Fruit fly (Drosophila melanogaster) whole organism, embryonic: Measurements from ENCODE around the gene Dsor1.

Source experiments
- ATbp ChIP-seq: fragments of 200-800 bp; sonication (Bioruptor generic); optimal IDR thresholded peaks from 2 replicates; lab custom pipeline; 2017; ENCODE audit warnings: missing biosample characterization, mild to moderate bottlenecking, missing genetic modification characterization, missing genetic modification reagents
- Aef1 ChIP-seq: fragments of 200-800 bp; sonication (Bioruptor generic); IDR thresholded peaks from 3 replicates; pipeline ENCODE4 v1.3.6; 2022; ENCODE audit warnings: missing biosample characterization, missing genetic modification characterization
- Asciz ChIP-seq: fragments of 200-800 bp; sonication (Bioruptor generic); optimal IDR thresholded peaks from 2 replicates; lab custom pipeline; 2017; ENCODE audit warnings: missing biosample characterization, mild to moderate bottlenecking, missing genetic modification characterization, missing genetic modification reagents
- CG10321 ChIP-seq: fragments of 200-800 bp; sonication (Bioruptor generic); IDR thresholded peaks from 2 replicates; pipeline ENCODE4 v1.3.6; 2022; ENCODE audit warnings: missing biosample characterization, missing genetic modification characterization
- CG10431 ChIP-seq: fragments of 200-800 bp; sonication (Bioruptor generic); optimal IDR thresholded peaks from 3 replicates; lab custom pipeline; 2018; ENCODE audit warnings: missing biosample characterization, mild to moderate bottlenecking, missing genetic modification characterization
- CG13287 ChIP-seq: fragments of 200-800 bp; sonication (Bioruptor generic); IDR thresholded peaks from 2 replicates; pipeline ENCODE4 v1.3.6; 2022; ENCODE audit warnings: missing biosample characterization, missing genetic modification characterization; ENCODE audit not compliant: partially characterized antibody
- CG16813 ChIP-seq: fragments of 200-800 bp; sonication (Bioruptor generic); IDR thresholded peaks from 3 replicates; pipeline ENCODE4 v1.3.6; 2022; ENCODE audit warnings: missing biosample characterization, missing genetic modification characterization; ENCODE audit not compliant: partially characterized antibody
- CG16863 ChIP-seq: fragments of 200-800 bp; sonication (Bioruptor generic); optimal IDR thresholded peaks from 3 replicates; lab custom pipeline; 2016; ENCODE audit warnings: missing biosample characterization, missing genetic modification characterization
- CG17385 ChIP-seq: fragments of 200-800 bp; sonication (Bioruptor generic); optimal IDR thresholded peaks from 3 replicates; lab custom pipeline; 2018; ENCODE audit warnings: missing biosample characterization, mild to moderate bottlenecking, missing genetic modification characterization
- CG1832 ChIP-seq: fragments of 200-800 bp; sonication (Bioruptor generic); optimal IDR thresholded peaks from 2 replicates; lab custom pipeline; 2017; ENCODE audit warnings: missing biosample characterization, mild to moderate bottlenecking, missing genetic modification characterization, inconsistent platforms
- CG2129 ChIP-seq: fragments of 200-800 bp; sonication (Bioruptor generic); IDR thresholded peaks from 2 replicates; pipeline ENCODE4 v1.3.6; 2022; ENCODE audit warnings: missing biosample characterization, missing genetic modification characterization; ENCODE audit not compliant: partially characterized antibody
- CG2712 ChIP-seq: fragments of 200-800 bp; optimal IDR thresholded peaks from 3 replicates; lab custom pipeline; 2019; ENCODE audit warnings: missing biosample characterization, mild to moderate bottlenecking, missing genetic modification characterization, moderate library complexity
- CG2875 ChIP-seq: fragments of 200-800 bp; sonication (Bioruptor generic); optimal IDR thresholded peaks from 2 replicates; lab custom pipeline; 2017; ENCODE audit warnings: missing biosample characterization, mild to moderate bottlenecking, missing genetic modification characterization, missing genetic modification reagents
- CG30020 ChIP-seq: fragments of 200-800 bp; optimal IDR thresholded peaks from 2 replicates; lab custom pipeline; 2019; ENCODE audit warnings: missing biosample characterization, mild to moderate bottlenecking, missing genetic modification characterization, moderate library complexity
- CG31365 ChIP-seq: fragments of 200-800 bp; sonication (Bioruptor generic); optimal IDR thresholded peaks from 2 replicates; lab custom pipeline; 2018; ENCODE audit warnings: missing biosample characterization, mild to moderate bottlenecking, missing genetic modification characterization
- CG6272 ChIP-seq: fragments of 200-800 bp; sonication (Bioruptor generic); IDR thresholded peaks from 2 replicates; pipeline ENCODE4 v1.3.6; 2022; ENCODE audit warnings: missing biosample characterization, missing genetic modification characterization
- CG8359 ChIP-seq: fragments of 200-800 bp; sonication (Bioruptor generic); optimal IDR thresholded peaks from 2 replicates; lab custom pipeline; 2017; ENCODE audit warnings: missing biosample characterization, mild to moderate bottlenecking, missing genetic modification characterization, borderline replicate concordance
- CG8765 ChIP-seq: fragments of 200-800 bp; sonication (Bioruptor generic); IDR thresholded peaks from 2 replicates; pipeline ENCODE4 v1.3.6; 2022; ENCODE audit warnings: missing biosample characterization, missing genetic modification characterization
- CTCF ChIP-seq: fragments of 200-800 bp; sonication (Bioruptor generic); optimal IDR thresholded peaks from 2 replicates; lab custom pipeline; 2017; ENCODE audit warnings: missing biosample characterization, mild to moderate bottlenecking, missing genetic modification characterization, moderate library complexity
- D19B ChIP-seq: fragments of 200-800 bp; sonication (Bioruptor generic); optimal IDR thresholded peaks from 2 replicates; lab custom pipeline; 2017; ENCODE audit warnings: missing biosample characterization, mild to moderate bottlenecking, missing genetic modification characterization
- Dip2 ChIP-seq: fragments of 200-800 bp; sonication (Bioruptor generic); IDR thresholded peaks from 2 replicates; pipeline ENCODE4 v1.3.6; 2022; ENCODE audit warnings: missing biosample characterization, missing genetic modification characterization
- Doc3 ChIP-seq: fragments of 200-800 bp; sonication (Bioruptor generic); IDR thresholded peaks from 3 replicates; pipeline ENCODE4 v1.3.6; 2022; ENCODE audit warnings: missing biosample characterization, missing genetic modification characterization; ENCODE audit not compliant: partially characterized antibody
- Dp ChIP-seq: fragments of 200-800 bp; sonication (Bioruptor generic); optimal IDR thresholded peaks from 2 replicates; lab custom pipeline; 2018; ENCODE audit warnings: missing biosample characterization, mild to moderate bottlenecking, missing genetic modification characterization, moderate library complexity
- E2f1 ChIP-seq: fragments of 200-800 bp; sonication (Bioruptor generic); IDR thresholded peaks from 2 replicates; pipeline ENCODE4 v1.3.6; 2022; ENCODE audit warnings: missing biosample characterization, missing genetic modification characterization
- HLHmδ ChIP-seq: fragments of 200-800 bp; sonication (Bioruptor generic); optimal IDR thresholded peaks from 2 replicates; lab custom pipeline; 2018; ENCODE audit warnings: missing biosample characterization, mild to moderate bottlenecking, missing genetic modification characterization, moderate library complexity
- Max ChIP-seq: fragments of 200-800 bp; sonication (Bioruptor generic); optimal IDR thresholded peaks from 2 replicates; lab custom pipeline; 2016; ENCODE audit warnings: missing biosample characterization, mild to moderate bottlenecking, missing genetic modification characterization
- Myb ChIP-seq: fragments of 200-800 bp; sonication (Bioruptor generic); optimal IDR thresholded peaks from 2 replicates; lab custom pipeline; 2016; ENCODE audit warnings: missing biosample characterization, missing genetic modification characterization
- NfI ChIP-seq: fragments of 200-800 bp; sonication (Bioruptor generic); optimal IDR thresholded peaks from 3 replicates; lab custom pipeline; 2018; ENCODE audit warnings: missing biosample characterization, mild to moderate bottlenecking, missing genetic modification characterization, moderate library complexity
- Sry-δ ChIP-seq: fragments of 200-800 bp; sonication (Bioruptor generic); optimal IDR thresholded peaks from 2 replicates; lab custom pipeline; 2016; ENCODE audit warnings: missing biosample characterization, missing genetic modification characterization
- YL-1 ChIP-seq: fragments of 200-800 bp; sonication (Bioruptor generic); optimal IDR thresholded peaks from 3 replicates; lab custom pipeline; 2017; ENCODE audit warnings: missing biosample characterization, mild to moderate bottlenecking, missing genetic modification characterization
- btn ChIP-seq: fragments of 200-800 bp; sonication (Bioruptor generic); optimal IDR thresholded peaks from 2 replicates; lab custom pipeline; 2016; ENCODE audit warnings: missing biosample characterization, missing genetic modification characterization
- chif ChIP-seq, 2 experiments: fragments of 200-800 bp; sonication (Bioruptor generic); optimal IDR thresholded peaks; 3 replicates each; lab custom pipeline; 2016; ENCODE audit warnings: missing biosample characterization in 2 of 2, missing genetic modification characterization in 2 of 2
- crc ChIP-seq: fragments of 200-800 bp; sonication (Bioruptor generic); optimal IDR thresholded peaks from 2 replicates; lab custom pipeline; 2016; ENCODE audit warnings: missing biosample characterization, missing genetic modification characterization
- crp ChIP-seq, 2 experiments: fragments of 200-800 bp; sonication (Bioruptor generic); optimal IDR thresholded peaks; 2 replicates in 1 of 2; 3 replicates in 1 of 2; lab custom pipeline; 2017; ENCODE audit warnings: missing biosample characterization in 2 of 2, missing genetic modification characterization in 2 of 2, mild to moderate bottlenecking in 1 of 2, moderate library complexity in 1 of 2
- da ChIP-seq: fragments of 200-800 bp; sonication (Bioruptor generic); optimal IDR thresholded peaks from 2 replicates; lab custom pipeline; 2016; ENCODE audit warnings: missing biosample characterization, missing genetic modification characterization
- danr ChIP-seq: fragments of 200-800 bp; sonication (Bioruptor generic); IDR thresholded peaks from 2 replicates; pipeline ENCODE4 v1.3.6; 2022; ENCODE audit warnings: missing biosample characterization, missing genetic modification characterization
- dysf ChIP-seq: fragments of 200-800 bp; sonication (Bioruptor generic); IDR thresholded peaks from 3 replicates; pipeline ENCODE4 v1.3.6; 2022; ENCODE audit warnings: missing biosample characterization, missing genetic modification characterization
- klu ChIP-seq: fragments of 200-800 bp; sonication (Bioruptor generic); IDR thresholded peaks from 2 replicates; pipeline ENCODE4 v1.3.6; 2022; ENCODE audit warnings: missing biosample characterization, missing genetic modification characterization
- kni ChIP-seq: fragments of 200-800 bp; sonication (Bioruptor generic); optimal IDR thresholded peaks from 3 replicates; lab custom pipeline; 2017; ENCODE audit warnings: mild to moderate bottlenecking, missing biosample characterization, missing genetic modification reagents, missing genetic modification characterization
- mld ChIP-seq: fragments of 200-800 bp; sonication (Bioruptor generic); IDR thresholded peaks from 3 replicates; pipeline ENCODE4 v1.3.6; 2022; ENCODE audit warnings: missing biosample characterization, missing genetic modification characterization; ENCODE audit not compliant: partially characterized antibody
- org-1 ChIP-seq: fragments of 200-800 bp; sonication (Bioruptor generic); optimal IDR thresholded peaks from 2 replicates; lab custom pipeline; 2017; ENCODE audit warnings: missing biosample characterization, missing genetic modification characterization
- pfk ChIP-seq: fragments of 200-800 bp; sonication (Bioruptor generic); optimal IDR thresholded peaks from 2 replicates; lab custom pipeline; 2018; ENCODE audit warnings: missing biosample characterization, mild to moderate bottlenecking, missing genetic modification characterization, moderate library complexity
- pzg ChIP-seq: fragments of 200-800 bp; sonication (Bioruptor generic); optimal IDR thresholded peaks from 3 replicates; lab custom pipeline; 2018; ENCODE audit warnings: missing biosample characterization, mild to moderate bottlenecking, missing genetic modification characterization, moderate library complexity
- row ChIP-seq: fragments of 200-800 bp; sonication (Bioruptor generic); IDR thresholded peaks from 3 replicates; pipeline ENCODE4 v1.3.6; 2022; ENCODE audit warnings: missing biosample characterization, missing genetic modification characterization
- scrt ChIP-seq: fragments of 200-800 bp; sonication (Bioruptor generic); optimal IDR thresholded peaks from 2 replicates; lab custom pipeline; 2018; ENCODE audit warnings: missing biosample characterization, mild to moderate bottlenecking, missing genetic modification characterization, moderate library complexity
- sd ChIP-seq: fragments of 200-800 bp; sonication (Bioruptor generic); optimal IDR thresholded peaks from 3 replicates; lab custom pipeline; 2018; ENCODE audit warnings: missing biosample characterization, mild to moderate bottlenecking, missing genetic modification characterization, moderate library complexity
- sens ChIP-seq: fragments of 200-800 bp; sonication (Bioruptor generic); peaks from one replicate; lab custom pipeline; 2016; ENCODE audit warnings: missing biosample characterization, missing genetic modification characterization
- tio ChIP-seq: fragments of 200-800 bp; sonication (Bioruptor generic); optimal IDR thresholded peaks from 2 replicates; lab custom pipeline; 2017; ENCODE audit warnings: missing biosample characterization, missing genetic modification characterization, inconsistent platforms
- tx ChIP-seq: fragments of 200-800 bp; sonication (Bioruptor generic); optimal IDR thresholded peaks from 2 replicates; lab custom pipeline; 2016; ENCODE audit warnings: missing biosample characterization, missing genetic modification characterization
- usp ChIP-seq: fragments of >200 bp; optimal IDR thresholded peaks from 2 replicates; lab custom pipeline; 2017; ENCODE audit warnings: missing biosample characterization, missing genetic modification characterization

Dsor1 gene

dm6 chrX:9255021-9255420 lies 7.9 kb downstream of the Dsor1 start:
- TF ChIP-seq CG1832 (GFP tag; lab: Kevin White, UChicago): peak; percentile 65
- no peak for TF ChIP-seq mld (GFP tag; lab: Robert Waterston, UW)
- peak; percentile 60 for TF ChIP-seq D19B (GFP tag; lab: Kevin White, UChicago)
- TF ChIP-seq CG17385: no peak
- TF ChIP-seq danr (GFP tag; lab: Robert Waterston, UW): no peak
- peak; percentile 79 for TF ChIP-seq sd (tag; lab: Kevin White, UChicago)
- TF ChIP-seq HLHmδ: no peak
- TF ChIP-seq row: 0 out of 3 replicates have a peak, but pooled peaks have one; percentile 15
- peak; percentile 24 for TF ChIP-seq sens
- peak; percentile 61 for TF ChIP-seq CG10321 (GFP tag; lab: Robert Waterston, UW)
- TF ChIP-seq CG31365: no peak

dm6 chrX:9255964-9256520 lies 8.9 kb downstream of the Dsor1 start, which contains the start of gene ric8a:
TSS of gene ric8a (plus strand) at chrX:9256168.
- no peak for TF ChIP-seq ATbp (GFP tag; lab: Kevin White, UChicago)
- TF ChIP-seq org-1 (GFP tag; lab: Kevin White, UChicago): no peak
- TF ChIP-seq Sry-δ (GFP tag; lab: Kevin White, UChicago): peak; percentile 51
- TF ChIP-seq tio (GFP tag; lab: Kevin White, UChicago): no peak
- no peak for TF ChIP-seq chif (GFP tag; optimal IDR thresholded peaks at IDR 0.05; lab: Kevin White, UChicago)
- TF ChIP-seq dysf: no peak
- no peak for TF ChIP-seq CG10431 (GFP tag; lab: Kevin White, UChicago)
- no peak for TF ChIP-seq E2f1 (GFP tag; lab: Robert Waterston, UW)
- TF ChIP-seq CG8765: no peak
- no peak for TF ChIP-seq Asciz (GFP tag; lab: Kevin White, UChicago)
- TF ChIP-seq CG6272 (GFP tag; lab: Robert Waterston, UW): no peak
- TF ChIP-seq crp (GFP tag; optimal IDR thresholded peaks at IDR 0.05; lab: Kevin White, UChicago): no peak
- TF ChIP-seq YL-1 (GFP tag; lab: Kevin White, UChicago): peak; percentile 37
- no peak for TF ChIP-seq tx (GFP tag; lab: Kevin White, UChicago)
- no peak for TF ChIP-seq CG8359 (GFP tag; lab: Kevin White, UChicago)
- TF ChIP-seq klu (GFP tag; lab: Robert Waterston, UW): no peak
- TF ChIP-seq Doc3 (GFP tag; lab: Robert Waterston, UW): peak; percentile 55
- no peak for TF ChIP-seq Myb (GFP tag; lab: Kevin White, UChicago)
- TF ChIP-seq crc (GFP tag; lab: Kevin White, UChicago): no peak
- TF ChIP-seq CG2875 (GFP tag; lab: Kevin White, UChicago): no peak
- TF ChIP-seq CG30020 (tag; lab: Kevin White, UChicago): no peak
- peak; percentile 81 for TF ChIP-seq CG13287
- TF ChIP-seq scrt (GFP tag; lab: Kevin White, UChicago): no peak
- no peak for TF ChIP-seq Dip2 (GFP tag; lab: Robert Waterston, UW)
- TF ChIP-seq CG16863 (GFP tag; lab: Kevin White, UChicago): no peak
- TF ChIP-seq pfk (GFP tag; lab: Kevin White, UChicago): no peak
- no peak for TF ChIP-seq usp (GFP tag; lab: Kevin White, UChicago)
- no peak for TF ChIP-seq NfI (GFP tag; lab: Kevin White, UChicago)
- TF ChIP-seq CG2712 (tag; lab: Kevin White, UChicago): no peak
- TF ChIP-seq Aef1 (GFP tag; lab: Robert Waterston, UW): 0 out of 3 replicates have a peak, but pooled peaks have one; percentile 17
- TF ChIP-seq da (GFP tag; lab: Kevin White, UChicago): no peak
- peak; percentile 54 for TF ChIP-seq pzg (GFP tag; lab: Kevin White, UChicago)
- TF ChIP-seq CG16813 (GFP tag; lab: Robert Waterston, UW): peak; percentile 85
- no peak for TF ChIP-seq btn (GFP tag; lab: Kevin White, UChicago)
- no peak for TF ChIP-seq kni
- TF ChIP-seq Dp (GFP tag; lab: Kevin White, UChicago): peak; percentile 30
- TF ChIP-seq CTCF (GFP tag; lab: Kevin White, UChicago): peak; percentile 10
- TF ChIP-seq Max (GFP tag; lab: Kevin White, UChicago): no peak
- TF ChIP-seq CG2129 (GFP tag; lab: Robert Waterston, UW): peak; percentile 30
